Worm (Caenorhabditis elegans) whole organism, L3 larva: ENCODE results near the gene C09F12.2.

Source experiments
- R02D3.7 ChIP-seq: fragments of 150-350 bp; optimal IDR thresholded peaks from 2 replicates; lab custom pipeline; 2014; ENCODE audit warnings: missing biosample characterization, missing genetic modification characterization
- ZK546.5 ChIP-seq: sonication (generic microtip); optimal IDR thresholded peaks from 2 replicates; lab custom pipeline; 2017; ENCODE audit warnings: missing biosample characterization, missing genetic modification characterization
- aly-2 ChIP-seq: fragments of 150-350 bp; optimal IDR thresholded peaks from 2 replicates; lab custom pipeline; 2014; ENCODE audit warnings: missing biosample characterization, missing genetic modification characterization
- ama-1 ChIP-seq: fragments of 150-350 bp; optimal IDR thresholded peaks from 2 replicates; lab custom pipeline; 2018
- ceh-16 ChIP-seq: sonication (generic microtip); optimal IDR thresholded peaks from 2 replicates; lab custom pipeline; 2017; ENCODE audit warnings: missing biosample characterization, missing genetic modification characterization
- ceh-28 ChIP-seq: fragments of 150-350 bp; optimal IDR thresholded peaks from 2 replicates; lab custom pipeline; 2014; ENCODE audit warnings: missing biosample characterization, missing genetic modification reagents, missing genetic modification characterization
- ceh-82 ChIP-seq: fragments of 150-350 bp; optimal IDR thresholded peaks from 2 replicates; lab custom pipeline; 2014; ENCODE audit warnings: missing biosample characterization, missing genetic modification characterization
- ceh-9 ChIP-seq: sonication (generic microtip); optimal IDR thresholded peaks from 2 replicates; lab custom pipeline; 2018; ENCODE audit warnings: missing biosample characterization, missing genetic modification characterization
- daf-12 ChIP-seq: fragments of 150-350 bp; optimal IDR thresholded peaks from 2 replicates; lab custom pipeline; 2014; ENCODE audit warnings: missing biosample characterization, missing genetic modification reagents, missing genetic modification characterization
- egl-27 ChIP-seq: sonication (generic microtip); optimal IDR thresholded peaks from 4 replicates; lab custom pipeline; 2017; ENCODE audit warnings: missing biosample characterization, missing genetic modification reagents, missing genetic modification characterization
- egl-5 ChIP-seq: fragments of 150-350 bp; optimal IDR thresholded peaks from 2 replicates; lab custom pipeline; 2017; ENCODE audit warnings: missing biosample characterization, missing genetic modification reagents, missing genetic modification characterization, inconsistent platforms
- elt-1 ChIP-seq: fragments of 150-350 bp; optimal IDR thresholded peaks from 2 replicates; lab custom pipeline; 2014; ENCODE audit warnings: missing biosample characterization, missing genetic modification characterization
- elt-2 ChIP-seq: sonication (generic microtip); optimal IDR thresholded peaks from 2 replicates; lab custom pipeline; 2016; ENCODE audit warnings: missing genetic modification reagents, mild to moderate bottlenecking, missing genetic modification characterization, missing compliant biosample characterization
- elt-3 ChIP-seq, 3 experiments: fragments of 150-350 bp in 1 of 3; sonication (generic microtip) in 2 of 3; optimal IDR thresholded peaks; 2 replicates in 2 of 3; 4 replicates in 1 of 3; lab custom pipeline; 2014 to 2017; ENCODE audit warnings: missing biosample characterization in 3 of 3, missing genetic modification characterization in 3 of 3
- eor-1 ChIP-seq, 2 experiments: fragments of 150-350 bp; optimal IDR thresholded peaks; 2 replicates each; lab custom pipeline; 2014 to 2018; ENCODE audit warnings: missing biosample characterization in 2 of 2, missing genetic modification characterization in 2 of 2
- fkh-10 ChIP-seq: sonication (generic microtip); optimal IDR thresholded peaks from 2 replicates; lab custom pipeline; 2017; ENCODE audit warnings: missing biosample characterization, missing genetic modification reagents, missing genetic modification characterization
- fkh-2 ChIP-seq: fragments of 150-350 bp; optimal IDR thresholded peaks from 2 replicates; lab custom pipeline; 2014; ENCODE audit warnings: missing biosample characterization, missing genetic modification reagents, missing genetic modification characterization
- fos-1 ChIP-seq: fragments of 150-350 bp; optimal IDR thresholded peaks from 2 replicates; lab custom pipeline; 2014; ENCODE audit warnings: missing biosample characterization, missing genetic modification characterization
- hmg-11 ChIP-seq: sonication (generic microtip); optimal IDR thresholded peaks from 2 replicates; lab custom pipeline; 2016; ENCODE audit warnings: missing genetic modification characterization, missing compliant biosample characterization
- jun-1 ChIP-seq: fragments of 150-350 bp; optimal IDR thresholded peaks from 2 replicates; lab custom pipeline; 2014; ENCODE audit warnings: missing biosample characterization, missing genetic modification reagents, missing genetic modification characterization
- lin-15B ChIP-seq: fragments of 150-350 bp; optimal IDR thresholded peaks from 2 replicates; lab custom pipeline; 2014; ENCODE audit warnings: missing biosample characterization, missing genetic modification characterization
- lin-39 ChIP-seq: fragments of 150-350 bp; optimal IDR thresholded peaks from 2 replicates; lab custom pipeline; 2018; ENCODE audit warnings: missing biosample characterization, missing genetic modification reagents, missing genetic modification characterization
- lsy-12 ChIP-seq: sonication (generic microtip); optimal IDR thresholded peaks from 2 replicates; lab custom pipeline; 2016; ENCODE audit warnings: mild to moderate bottlenecking, missing genetic modification characterization, missing compliant biosample characterization
- mml-1 ChIP-seq: fragments of 150-350 bp; sonication (generic microtip); optimal IDR thresholded peaks from 3 replicates; lab custom pipeline; 2014; ENCODE audit warnings: missing biosample characterization, missing genetic modification characterization
- nhr-12 ChIP-seq: fragments of 150-350 bp; optimal IDR thresholded peaks from 2 replicates; lab custom pipeline; 2014; ENCODE audit warnings: missing biosample characterization, missing genetic modification characterization
- nhr-23 ChIP-seq: fragments of 150-350 bp; optimal IDR thresholded peaks from 2 replicates; lab custom pipeline; 2014; ENCODE audit warnings: missing biosample characterization, missing genetic modification reagents, missing genetic modification characterization
- nhr-237 ChIP-seq: fragments of 150-350 bp; optimal IDR thresholded peaks from 2 replicates; lab custom pipeline; 2014; ENCODE audit warnings: missing biosample characterization, missing genetic modification characterization
- nhr-25 ChIP-seq: sonication (generic microtip); optimal IDR thresholded peaks from 2 replicates; lab custom pipeline; 2017; ENCODE audit warnings: missing biosample characterization, missing genetic modification characterization
- nhr-28 ChIP-seq: fragments of 150-350 bp; optimal IDR thresholded peaks from 2 replicates; lab custom pipeline; 2014; ENCODE audit warnings: missing biosample characterization, missing genetic modification characterization
- nhr-43 ChIP-seq: sonication (generic microtip); optimal IDR thresholded peaks from 2 replicates; lab custom pipeline; 2016; ENCODE audit warnings: mild to moderate bottlenecking, missing genetic modification characterization, missing compliant biosample characterization; ENCODE audit not compliant: poor library complexity, severe bottlenecking
- nhr-67 ChIP-seq: fragments of 150-350 bp; optimal IDR thresholded peaks from 2 replicates; lab custom pipeline; 2014; ENCODE audit warnings: missing biosample characterization, missing genetic modification characterization
- nhr-76 ChIP-seq: fragments of 150-350 bp; sonication (generic microtip); optimal IDR thresholded peaks from 5 replicates; lab custom pipeline; 2014; ENCODE audit warnings: missing biosample characterization, missing genetic modification characterization
- nhr-77 ChIP-seq: fragments of 150-350 bp; optimal IDR thresholded peaks from 2 replicates; lab custom pipeline; 2014; ENCODE audit warnings: missing biosample characterization, missing genetic modification characterization
- pha-4 ChIP-seq: fragments of 150-350 bp; optimal IDR thresholded peaks from 2 replicates; lab custom pipeline; 2014; ENCODE audit warnings: missing biosample characterization, missing genetic modification reagents, missing genetic modification characterization
- pqm-1 ChIP-seq: fragments of 150-350 bp; optimal IDR thresholded peaks from 2 replicates; lab custom pipeline; 2017; ENCODE audit warnings: missing biosample characterization, missing genetic modification characterization, inconsistent platforms
- sea-2 ChIP-seq: fragments of 150-350 bp; sonication (generic microtip); optimal IDR thresholded peaks from 4 replicates; lab custom pipeline; 2014; ENCODE audit warnings: missing biosample characterization, missing genetic modification reagents, missing genetic modification characterization
- skn-1 ChIP-seq: fragments of 150-350 bp; optimal IDR thresholded peaks from 2 replicates; lab custom pipeline; 2014; ENCODE audit warnings: missing biosample characterization, missing genetic modification characterization
- snpc-4 ChIP-seq: fragments of 150-350 bp; optimal IDR thresholded peaks from 2 replicates; lab custom pipeline; 2014; ENCODE audit warnings: missing biosample characterization, missing genetic modification characterization
- tbx-2 ChIP-seq: sonication (generic microtip); optimal IDR thresholded peaks from 2 replicates; lab custom pipeline; 2016; ENCODE audit warnings: mild to moderate bottlenecking, missing genetic modification characterization, missing compliant biosample characterization
- unc-39 ChIP-seq: sonication (generic microtip); optimal IDR thresholded peaks from 4 replicates; lab custom pipeline; 2017; ENCODE audit warnings: missing biosample characterization, missing genetic modification characterization
- zag-1 ChIP-seq: fragments of 150-350 bp; optimal IDR thresholded peaks from 2 replicates; lab custom pipeline; 2014; ENCODE audit warnings: missing biosample characterization, missing genetic modification characterization
- ztf-11 ChIP-seq: fragments of 150-350 bp; optimal IDR thresholded peaks from 2 replicates; lab custom pipeline; 2014; ENCODE audit warnings: missing biosample characterization, missing genetic modification characterization
- ztf-4 ChIP-seq: fragments of 150-350 bp; optimal IDR thresholded peaks from 2 replicates; lab custom pipeline; 2014; ENCODE audit warnings: missing biosample characterization, missing genetic modification characterization

C09F12.2 gene

DNA sequence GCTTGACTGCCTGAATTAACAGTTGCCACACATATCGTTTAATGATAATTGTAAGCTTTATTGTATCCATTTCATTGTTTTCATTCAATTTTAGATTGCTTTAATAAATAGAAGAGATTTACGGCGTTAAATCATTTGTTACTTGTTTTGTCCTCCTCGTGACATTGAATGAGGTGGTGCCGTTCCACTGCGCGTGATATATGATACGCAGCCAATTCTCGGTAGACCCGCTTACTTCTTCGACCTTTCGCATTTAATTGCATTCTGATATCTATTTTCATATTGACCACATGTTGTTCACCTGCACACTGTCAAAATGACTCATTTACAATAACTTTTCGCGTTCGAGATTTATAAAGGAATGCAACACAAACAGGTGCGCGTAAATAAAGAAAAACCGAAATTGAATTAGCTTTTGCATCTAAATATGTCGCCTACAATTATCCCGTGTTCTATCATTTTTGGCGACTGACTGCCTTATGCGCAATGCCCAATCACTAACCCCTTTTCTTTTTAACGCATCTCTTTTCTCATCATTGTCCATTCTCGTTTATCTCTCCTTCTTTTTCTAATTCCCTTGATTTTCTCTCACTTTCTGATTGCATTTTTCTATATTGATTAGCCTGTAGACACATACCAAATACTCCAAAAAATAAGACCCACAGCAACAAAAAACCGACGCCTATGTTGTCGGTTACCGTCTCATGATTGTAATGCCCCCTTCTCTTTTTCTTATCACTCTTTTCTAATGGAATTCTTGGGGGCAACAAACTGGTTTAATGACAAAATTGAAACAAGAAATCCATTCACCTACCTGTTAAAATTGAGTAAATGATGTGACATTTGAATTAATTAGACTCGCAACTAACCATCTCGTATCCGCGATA, 39.1 kb upstream of the C09F12.2 start:
- TF ChIP-seq nhr-77 (tag; lab: Kevin White, UChicago) = no peak
- TF ChIP-seq ceh-28 (tag; lab: Kevin White, UChicago) = peak; percentile 25
- TF ChIP-seq nhr-25 = peak; percentile 28
- TF ChIP-seq nhr-23 (tag; lab: Kevin White, UChicago) = peak; percentile 48
- TF ChIP-seq elt-3 (tag; optimal IDR thresholded peaks at IDR 0.05; lab: Kevin White, UChicago) = peak in 1 of 3 experiments; percentile 50
- TF ChIP-seq nhr-43 (tag; lab: Kevin White, UChicago) = peak; percentile 37
- TF ChIP-seq ceh-82 (tag; lab: Kevin White, UChicago) = no peak
- TF ChIP-seq fkh-10 (GFP tag; lab: Kevin White, UChicago) = no peak
- TF ChIP-seq skn-1 = no peak
- TF ChIP-seq, all 47 proteins: peak for 5

ce11 chrX:11016100-11016499, 37.6 kb upstream of the C09F12.2 start, which contains the start of gene egl-15:
Gene egl-15 (plus strand): TSS chrX:11016400.
- no peak for TF ChIP-seq ceh-9 (tag; lab: Kevin White, UChicago)

- no peak for TF ChIP-seq eor-1 (tag; optimal IDR thresholded peaks at IDR 0.05; lab: Kevin White, UChicago)
- TF ChIP-seq unc-39 (tag; lab: Kevin White, UChicago) = no peak
- TF ChIP-seq elt-1 (tag; lab: Kevin White, UChicago) = no peak
- TF ChIP-seq nhr-23 (tag; lab: Kevin White, UChicago) = no peak
- no peak for TF ChIP-seq elt-2 (tag; lab: Kevin White, UChicago)
- no peak for TF ChIP-seq ztf-11
- no peak for TF ChIP-seq R02D3.7 (tag; lab: Kevin White, UChicago)
- TF ChIP-seq tbx-2 (tag; lab: Kevin White, UChicago) = no peak
These were observed 25.1 kb upstream of the C09F12.2 start, which contains the start of gene ldb-1 for ce11 chrX:11028617-11029016. Gene ldb-1 (plus strand): TSS chrX:11028917.

DNA sequence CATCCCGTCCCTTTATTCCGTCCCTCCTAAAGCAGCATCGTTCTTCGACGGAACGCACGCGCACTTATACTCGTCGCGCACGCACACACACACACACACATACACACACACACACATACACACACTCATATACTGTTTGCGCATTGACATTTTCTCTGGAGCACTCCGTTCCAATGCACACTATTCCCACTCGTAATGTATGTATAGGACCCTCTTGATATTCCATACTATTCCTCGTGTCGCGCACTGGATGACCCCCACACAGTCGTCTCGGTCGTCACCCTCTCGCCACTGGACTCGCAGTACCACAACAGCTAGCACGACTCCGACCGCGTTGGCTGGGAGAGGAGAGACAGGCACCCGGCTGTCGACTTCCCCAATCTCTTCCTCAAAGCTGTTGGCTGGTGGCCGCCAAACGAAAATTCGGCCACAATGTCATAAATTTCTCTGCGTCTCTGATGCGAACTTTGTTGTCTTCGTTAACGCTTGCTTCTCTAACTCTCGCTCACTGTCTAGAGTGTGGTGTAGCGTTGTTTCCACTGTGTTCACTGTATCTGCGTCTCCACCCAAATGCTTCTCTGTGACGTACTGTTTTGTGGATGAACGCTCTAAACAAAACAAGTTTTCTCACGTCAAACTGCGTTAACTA, 22.5 kb upstream of the C09F12.2 start:
- TF ChIP-seq lsy-12 (tag; lab: Kevin White, UChicago) (peak; percentile 79), nhr-28 (no peak), tbx-2 (tag; lab: Kevin White, UChicago) (peak; percentile 90), fkh-10 (GFP tag; lab: Kevin White, UChicago) (peak; percentile 0), aly-2 (tag; lab: Kevin White, UChicago) (no peak), ceh-9 (tag; lab: Kevin White, UChicago) (no peak), pqm-1 (tag; lab: Kevin White, UChicago) (no peak), mml-1 (no peak), egl-5 (peak; percentile 95), jun-1 (tag; lab: Kevin White, UChicago) (peak; percentile 89), nhr-77 (tag; lab: Kevin White, UChicago) (no peak), daf-12 (tag; lab: Kevin White, UChicago) (no peak), ceh-16 (no peak), ztf-4 (tag; lab: Kevin White, UChicago) (peak; percentile 44), nhr-67 (tag; lab: Kevin White, UChicago) (peak; percentile 49), nhr-76 (tag; lab: Kevin White, UChicago) (peak; percentile 19), egl-27 (tag; lab: Kevin White, UChicago) (peak; percentile 76), ZK546.5 (no peak), sea-2 (GFP tag; lab: Kevin White, UChicago) (no peak), R02D3.7 (tag; lab: Kevin White, UChicago) (peak; percentile 50), lin-39 (tag; lab: Kevin White, UChicago) (peak; percentile 47), ama-1 (lab: Kevin White, UChicago) (peak; percentile 76), fkh-2 (tag; lab: Kevin White, UChicago) (no peak), unc-39 (tag; lab: Kevin White, UChicago) (no peak), nhr-237 (tag; lab: Kevin White, UChicago) (peak; percentile 15), elt-3 (tag; optimal IDR thresholded peaks at IDR 0.05; lab: Kevin White, UChicago) (peak in 2 of 3 experiments; percentile 2 to 3), snpc-4 (tag; lab: Kevin White, UChicago) (peak; percentile 5), zag-1 (tag; lab: Kevin White, UChicago) (peak; percentile 73), hmg-11 (peak; percentile 99), ceh-82 (tag; lab: Kevin White, UChicago) (peak; percentile 51), nhr-23 (tag; lab: Kevin White, UChicago) (peak; percentile 85), pha-4 (tag; lab: Kevin White, UChicago) (peak; percentile 77), elt-2 (tag; lab: Kevin White, UChicago) (peak; percentile 74), elt-1 (tag; lab: Kevin White, UChicago) (peak; percentile 47), lin-15B (tag; lab: Kevin White, UChicago) (peak; percentile 50), ztf-11 (no peak), fos-1 (no peak), nhr-12 (tag; lab: Kevin White, UChicago) (no peak), eor-1 (tag; optimal IDR thresholded peaks at IDR 0.05; lab: Kevin White, UChicago) (no peak)
